Fruit fly (Drosophila melanogaster) whole organism, embryonic: Measurements from ENCODE around the gene dikar.

Experiments
- Asciz ChIP-seq: fragments of 200-800 bp; sonication (Bioruptor generic); optimal IDR thresholded peaks from 2 replicates; lab custom pipeline; 2017; ENCODE audit warnings: missing biosample characterization, mild to moderate bottlenecking, missing genetic modification characterization, missing genetic modification reagents
- Atf3 ChIP-seq: fragments of 200-800 bp; sonication (Bioruptor generic); optimal IDR thresholded peaks from 3 replicates; lab custom pipeline; 2016; ENCODE audit warnings: missing biosample characterization, missing genetic modification characterization
- BEAF-32 ChIP-seq: fragments of 200-800 bp; sonication (Bioruptor generic); optimal IDR thresholded peaks from 3 replicates; lab custom pipeline; 2017; ENCODE audit warnings: missing biosample characterization, missing genetic modification characterization, mild to moderate bottlenecking, moderate library complexity, missing genetic modification reagents
- C15 ChIP-seq: fragments of 200-800 bp; sonication (Bioruptor generic); IDR thresholded peaks from 3 replicates; pipeline ENCODE4 v1.3.6; 2022; ENCODE audit warnings: missing biosample characterization, missing genetic modification characterization
- CG1024 ChIP-seq: fragments of 200-800 bp; sonication (Bioruptor generic); IDR thresholded peaks from 2 replicates; pipeline ENCODE4 v1.3.6; 2022; ENCODE audit warnings: missing biosample characterization, missing genetic modification characterization
- CG10274 ChIP-seq: fragments of 200-800 bp; sonication (Bioruptor generic); optimal IDR thresholded peaks from 3 replicates; lab custom pipeline; 2017; ENCODE audit warnings: missing biosample characterization, mild to moderate bottlenecking, missing genetic modification characterization
- CG11398 ChIP-seq: fragments of 200-800 bp; sonication (Bioruptor generic); optimal IDR thresholded peaks from 2 replicates; lab custom pipeline; 2016; ENCODE audit warnings: missing biosample characterization, missing genetic modification characterization
- CG12219 ChIP-seq: fragments of 200-800 bp; sonication (Bioruptor generic); optimal IDR thresholded peaks from 3 replicates; lab custom pipeline; 2018; ENCODE audit warnings: missing biosample characterization, mild to moderate bottlenecking, missing genetic modification characterization
- CG14667 ChIP-seq: fragments of 200-800 bp; sonication (Bioruptor generic); IDR thresholded peaks from 2 replicates; pipeline ENCODE4 v1.3.6; 2022; ENCODE audit warnings: missing biosample characterization, missing genetic modification characterization
- CG15479 ChIP-seq: fragments of 200-800 bp; sonication (Bioruptor generic); optimal IDR thresholded peaks from 3 replicates; lab custom pipeline; 2019; ENCODE audit warnings: missing biosample characterization, mild to moderate bottlenecking, missing genetic modification characterization, moderate library complexity
- CG16813 ChIP-seq: fragments of 200-800 bp; sonication (Bioruptor generic); IDR thresholded peaks from 3 replicates; pipeline ENCODE4 v1.3.6; 2022; ENCODE audit warnings: missing biosample characterization, missing genetic modification characterization; ENCODE audit not compliant: partially characterized antibody
- CG17612 ChIP-seq: fragments of 200-800 bp; sonication (Bioruptor generic); IDR thresholded peaks from 2 replicates; pipeline ENCODE4 v1.3.6; 2022; ENCODE audit warnings: missing biosample characterization, missing genetic modification characterization
- CG4854 ChIP-seq: fragments of 200-800 bp; sonication (Bioruptor generic); optimal IDR thresholded peaks from 2 replicates; lab custom pipeline; 2016; ENCODE audit warnings: missing biosample characterization, missing genetic modification characterization, inconsistent platforms
- CG6254 ChIP-seq: fragments of 200-800 bp; sonication (Bioruptor generic); optimal IDR thresholded peaks from 3 replicates; lab custom pipeline; 2017; ENCODE audit warnings: mild to moderate bottlenecking, missing biosample characterization, missing genetic modification reagents, missing genetic modification characterization
- CG6689 ChIP-seq: fragments of 200-800 bp; sonication (Bioruptor generic); IDR thresholded peaks from 2 replicates; pipeline ENCODE4 v1.3.6; 2022; ENCODE audit warnings: missing biosample characterization, missing genetic modification characterization
- CG6813 ChIP-seq: fragments of 200-800 bp; sonication (Bioruptor generic); optimal IDR thresholded peaks from 2 replicates; lab custom pipeline; 2017; ENCODE audit warnings: missing biosample characterization, missing genetic modification characterization, mild to moderate bottlenecking, moderate library complexity, missing genetic modification reagents
- CG8089 ChIP-seq: fragments of 200-800 bp; sonication (Bioruptor generic); optimal IDR thresholded peaks from 3 replicates; lab custom pipeline; 2016; ENCODE audit warnings: missing biosample characterization, missing genetic modification characterization
- CG8359 ChIP-seq: fragments of 200-800 bp; sonication (Bioruptor generic); optimal IDR thresholded peaks from 2 replicates; lab custom pipeline; 2017; ENCODE audit warnings: missing biosample characterization, mild to moderate bottlenecking, missing genetic modification characterization, borderline replicate concordance
- CG8944 ChIP-seq: fragments of 200-800 bp; sonication (Bioruptor generic); optimal IDR thresholded peaks from 3 replicates; lab custom pipeline; 2016; ENCODE audit warnings: missing biosample characterization, missing genetic modification characterization
- CG9727 ChIP-seq: fragments of 200-800 bp; sonication (Bioruptor generic); optimal IDR thresholded peaks from 3 replicates; lab custom pipeline; 2017; ENCODE audit warnings: missing biosample characterization, mild to moderate bottlenecking, missing genetic modification characterization
- CG9932 ChIP-seq: fragments of 200-800 bp; sonication (Bioruptor generic); IDR thresholded peaks from 2 replicates; pipeline ENCODE4 v1.3.6; 2022; ENCODE audit warnings: missing biosample characterization, missing genetic modification characterization
- CTCF ChIP-seq: fragments of 200-800 bp; sonication (Bioruptor generic); optimal IDR thresholded peaks from 2 replicates; lab custom pipeline; 2017; ENCODE audit warnings: missing biosample characterization, mild to moderate bottlenecking, missing genetic modification characterization, moderate library complexity
- Dref ChIP-seq: fragments of 200-800 bp; sonication (Bioruptor generic); IDR thresholded peaks from 2 replicates; pipeline ENCODE4 v1.3.6; 2022; ENCODE audit warnings: missing biosample characterization, missing genetic modification characterization
- HLH3B ChIP-seq: fragments of 200-800 bp; sonication (Bioruptor generic); IDR thresholded peaks from 2 replicates; pipeline ENCODE4 v1.3.6; 2022; ENCODE audit warnings: missing biosample characterization, missing genetic modification characterization
- Hmr ChIP-seq: fragments of 200-800 bp; sonication (Bioruptor generic); optimal IDR thresholded peaks from 3 replicates; lab custom pipeline; 2017; ENCODE audit warnings: mild to moderate bottlenecking, missing biosample characterization, missing genetic modification reagents, missing genetic modification characterization
- Mad ChIP-seq: fragments of 200-800 bp; sonication (Bioruptor generic); optimal IDR thresholded peaks from 2 replicates; lab custom pipeline; 2016; ENCODE audit warnings: missing biosample characterization, missing genetic modification characterization
- Ravus ChIP-seq: fragments of 200-800 bp; sonication (Bioruptor generic); IDR thresholded peaks from 2 replicates; pipeline ENCODE4 v1.3.6; 2022; ENCODE audit warnings: missing biosample characterization, missing genetic modification characterization
- TFAM ChIP-seq: fragments of 200-800 bp; sonication (Bioruptor generic); optimal IDR thresholded peaks from 2 replicates; lab custom pipeline; 2017; ENCODE audit warnings: missing biosample characterization, missing genetic modification characterization, inconsistent platforms
- ato ChIP-seq: fragments of 200-800 bp; sonication (Bioruptor generic); IDR thresholded peaks from 2 replicates; pipeline ENCODE4 v1.3.6; 2022; ENCODE audit warnings: missing biosample characterization, missing genetic modification characterization; ENCODE audit not compliant: partially characterized antibody
- az2 ChIP-seq: fragments of 200-800 bp; sonication (Bioruptor generic); optimal IDR thresholded peaks from 3 replicates; lab custom pipeline; 2016; ENCODE audit warnings: missing biosample characterization, missing genetic modification characterization
- cg ChIP-seq: fragments of 200-800 bp; sonication (Bioruptor generic); optimal IDR thresholded peaks from 3 replicates; lab custom pipeline; 2019; ENCODE audit warnings: missing biosample characterization, mild to moderate bottlenecking, missing genetic modification characterization, moderate library complexity
- chif ChIP-seq, 2 experiments: fragments of 200-800 bp; sonication (Bioruptor generic); optimal IDR thresholded peaks; 3 replicates each; lab custom pipeline; 2016; ENCODE audit warnings: missing biosample characterization in 2 of 2, missing genetic modification characterization in 2 of 2
- fd102C ChIP-seq: fragments of 200-800 bp; sonication (Bioruptor generic); optimal IDR thresholded peaks from 2 replicates; lab custom pipeline; 2018; ENCODE audit warnings: missing biosample characterization, mild to moderate bottlenecking, missing genetic modification characterization, moderate library complexity
- gce ChIP-seq: fragments of 200-800 bp; sonication (Bioruptor generic); IDR thresholded peaks from 3 replicates; pipeline ENCODE4 v1.3.6; 2022; ENCODE audit warnings: missing biosample characterization, missing genetic modification characterization
- gcm2 ChIP-seq: fragments of 200-800 bp; sonication (Bioruptor generic); optimal IDR thresholded peaks from 2 replicates; lab custom pipeline; 2016; ENCODE audit warnings: missing biosample characterization, missing genetic modification characterization
- h ChIP-seq: fragments of >200 bp; optimal IDR thresholded peaks from 2 replicates; lab custom pipeline; 2017
- hbn ChIP-seq: fragments of 200-800 bp; sonication (Bioruptor generic); IDR thresholded peaks from 2 replicates; pipeline ENCODE4 v1.3.6; 2022; ENCODE audit warnings: missing biosample characterization, missing genetic modification characterization; ENCODE audit not compliant: partially characterized antibody
- odd ChIP-seq: fragments of 200-800 bp; sonication (Bioruptor generic); optimal IDR thresholded peaks from 2 replicates; lab custom pipeline; 2017; ENCODE audit warnings: missing biosample characterization, mild to moderate bottlenecking, missing genetic modification characterization
- org-1 ChIP-seq: fragments of 200-800 bp; sonication (Bioruptor generic); optimal IDR thresholded peaks from 2 replicates; lab custom pipeline; 2017; ENCODE audit warnings: missing biosample characterization, missing genetic modification characterization
- pnt ChIP-seq: fragments of 200-800 bp; sonication (Bioruptor generic); optimal IDR thresholded peaks from 3 replicates; lab custom pipeline; 2016; ENCODE audit warnings: missing biosample characterization, missing genetic modification characterization
- repo ChIP-seq: fragments of 200-800 bp; sonication (Bioruptor generic); optimal IDR thresholded peaks from 2 replicates; lab custom pipeline; 2016; ENCODE audit warnings: missing biosample characterization, missing genetic modification characterization
- rib ChIP-seq: fragments of 200-800 bp; sonication (Bioruptor generic); IDR thresholded peaks from 2 replicates; pipeline ENCODE4 v1.3.6; 2022; ENCODE audit warnings: missing biosample characterization, missing genetic modification characterization
- seq ChIP-seq: fragments of 200-800 bp; sonication (Bioruptor generic); IDR thresholded peaks from 2 replicates; pipeline ENCODE4 v1.3.6; 2022; ENCODE audit warnings: missing biosample characterization, missing genetic modification characterization
- so ChIP-seq: fragments of 200-800 bp; sonication (Bioruptor generic); IDR thresholded peaks from 3 replicates; pipeline ENCODE4 v1.3.6; 2022; ENCODE audit warnings: missing biosample characterization, missing genetic modification characterization
- tgo ChIP-seq: fragments of 200-800 bp; sonication (Bioruptor generic); IDR thresholded peaks from 3 replicates; pipeline ENCODE4 v1.3.6; 2022; ENCODE audit warnings: missing biosample characterization, missing genetic modification characterization
- toy ChIP-seq: fragments of 200-800 bp; sonication (Bioruptor generic); IDR thresholded peaks from 2 replicates; pipeline ENCODE4 v1.3.6; 2022; ENCODE audit warnings: missing biosample characterization, missing genetic modification characterization
- unpg ChIP-seq: fragments of 200-800 bp; sonication (Bioruptor generic); optimal IDR thresholded peaks from 3 replicates; lab custom pipeline; 2018; ENCODE audit warnings: missing biosample characterization, mild to moderate bottlenecking, missing genetic modification characterization, moderate library complexity
- wor ChIP-seq: fragments of 200-800 bp; sonication (Bioruptor generic); IDR thresholded peaks from 2 replicates; pipeline ENCODE4 v1.3.6; 2022; ENCODE audit warnings: missing biosample characterization, missing genetic modification characterization
- yki ChIP-seq: fragments of >200 bp; optimal IDR thresholded peaks from 3 replicates; lab custom pipeline; 2018
- zen ChIP-seq: fragments of 200-800 bp; sonication (Bioruptor generic); optimal IDR thresholded peaks from 3 replicates; lab custom pipeline; 2018; ENCODE audit warnings: missing biosample characterization, mild to moderate bottlenecking, missing genetic modification characterization, moderate library complexity
- zfh1 ChIP-seq: fragments of 200-800 bp; sonication (Bioruptor generic); IDR thresholded peaks from 3 replicates; pipeline ENCODE4 v1.3.6; 2022; ENCODE audit warnings: missing biosample characterization, missing genetic modification characterization

The dikar gene

DNA sequence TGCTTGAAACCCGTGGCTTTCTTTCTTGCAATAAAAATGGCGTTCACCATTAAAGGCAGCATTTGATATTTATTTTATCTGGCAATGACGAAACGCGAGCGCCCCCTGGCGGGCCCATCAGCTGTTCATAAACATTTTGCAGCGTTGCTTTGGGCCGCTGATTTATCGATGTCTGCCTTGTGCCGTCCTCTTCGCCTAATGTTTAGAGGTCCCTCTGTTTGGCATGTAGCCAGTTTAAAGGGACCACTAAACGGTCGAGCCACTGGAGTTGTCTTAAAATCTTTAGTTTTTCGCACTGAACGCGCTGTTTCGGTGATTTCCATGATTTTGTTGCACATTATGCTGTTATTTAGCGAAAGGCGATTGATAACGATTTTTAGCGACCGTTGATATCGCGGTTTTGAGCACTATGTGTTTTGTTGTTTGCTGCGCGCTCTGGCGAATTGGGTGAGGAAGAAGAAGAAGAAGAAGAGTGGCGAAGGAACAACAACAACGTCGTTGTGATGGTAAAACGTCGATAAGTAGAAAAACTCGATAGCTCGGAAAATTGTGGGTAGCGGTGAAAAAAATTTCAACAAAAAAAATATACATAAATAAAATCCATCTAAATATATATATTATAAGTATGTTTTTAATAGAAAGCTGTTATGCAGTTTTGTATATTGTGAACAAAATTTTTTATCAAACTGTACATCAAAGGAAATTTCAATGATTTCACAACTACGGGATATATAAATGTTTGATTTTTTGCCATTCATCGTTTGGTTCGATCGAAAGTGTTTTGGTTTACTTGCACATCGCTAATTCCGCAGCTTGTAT, 9.5 kb upstream of the dikar start, which contains the start of the genes velo and Sbds (continued):
- TF ChIP-seq chif (GFP tag; optimal IDR thresholded peaks at IDR 0.05; lab: Kevin White, UChicago) (no peak), Atf3 (GFP tag; lab: Kevin White, UChicago) (no peak), h (no peak), CG16813 (GFP tag; lab: Robert Waterston, UW) (peak; percentile 56), HLH3B (GFP tag; lab: Robert Waterston, UW) (no peak), az2 (no peak), CG4854 (GFP tag; lab: Kevin White, UChicago) (no peak), CG8359 (no peak), CG6813 (GFP tag; lab: Kevin White, UChicago) (no peak), zen (tag; lab: Kevin White, UChicago) (peak; percentile 19), CG9932 (GFP tag; lab: Robert Waterston, UW) (peak; percentile 74), unpg (GFP tag; lab: Kevin White, UChicago) (peak; percentile 15), CTCF (peak; percentile 96), Mad (no peak), TFAM (GFP tag; lab: Kevin White, UChicago) (no peak), cg (GFP tag; lab: Kevin White, UChicago) (peak; percentile 71), Ravus (GFP tag; lab: Robert Waterston, UW) (no peak), so (GFP tag; lab: Robert Waterston, UW) (no peak; the same call in 2 of the 3 replicates), seq (GFP tag; lab: Robert Waterston, UW) (no peak), wor (GFP tag; lab: Robert Waterston, UW) (no peak), BEAF-32 (GFP tag; lab: Kevin White, UChicago) (peak; percentile 72), Asciz (GFP tag; lab: Kevin White, UChicago) (no peak), gcm2 (GFP tag; lab: Kevin White, UChicago) (no peak), CG12219 (GFP tag; lab: Kevin White, UChicago) (no peak), toy (no peak), tgo (no peak), zfh1 (GFP tag; lab: Robert Waterston, UW) (no peak), fd102C (GFP tag; lab: Kevin White, UChicago) (peak; percentile 24), CG8944 (GFP tag; lab: Kevin White, UChicago) (no peak), odd (GFP tag; lab: Kevin White, UChicago) (peak; percentile 13), ato (GFP tag; lab: Robert Waterston, UW) (0 out of 2 replicates have a peak, but pooled peaks have one; percentile 22), CG11398 (GFP tag; lab: Kevin White, UChicago) (no peak), pnt (GFP tag; lab: Kevin White, UChicago) (no peak), CG6254 (GFP tag; lab: Kevin White, UChicago) (peak; percentile 33), CG14667 (GFP tag; lab: Robert Waterston, UW) (0 out of 2 replicates have a peak, but pooled peaks have one; percentile 39), gce (GFP tag; lab: Robert Waterston, UW) (no peak), CG1024 (GFP tag; lab: Robert Waterston, UW) (no peak), Hmr (GFP tag; lab: Kevin White, UChicago) (peak; percentile 32), hbn (peak; percentile 69), CG17612 (no peak), yki (no peak), org-1 (no peak), CG8089 (GFP tag; lab: Kevin White, UChicago) (no peak), CG9727 (GFP tag; lab: Kevin White, UChicago) (peak; percentile 52), repo (GFP tag; lab: Kevin White, UChicago) (no peak), CG15479 (no peak), C15 (no peak), Dref (GFP tag; lab: Robert Waterston, UW) (peak; percentile 86), CG10274 (GFP tag; lab: Kevin White, UChicago) (no peak), rib (GFP tag; lab: Robert Waterston, UW) (peak; percentile 56), CG6689 (GFP tag; lab: Robert Waterston, UW) (peak; percentile 58)
